Fruit fly (Drosophila melanogaster) whole organism, embryonic: ENCODE measurements around the gene qtc.
A peak's percentile ranks its signal among the peaks of the same experiment; 100 is the strongest.

Experiments used
- Atf3 ChIP-seq: fragments of 200-800 bp; sonication (Bioruptor generic); optimal IDR thresholded peaks from 3 replicates; lab custom pipeline; 2016; ENCODE audit warnings: missing biosample characterization, missing genetic modification characterization
- B-H1 ChIP-seq: fragments of 200-800 bp; sonication (Bioruptor generic); IDR thresholded peaks from 3 replicates; pipeline ENCODE4 v1.3.6; 2022; ENCODE audit warnings: missing biosample characterization, missing genetic modification characterization
- BtbVII ChIP-seq: fragments of 200-800 bp; sonication (Bioruptor generic); optimal IDR thresholded peaks from 3 replicates; lab custom pipeline; 2017; ENCODE audit warnings: missing biosample characterization, mild to moderate bottlenecking, missing genetic modification characterization
- CG10147 ChIP-seq: fragments of 200-800 bp; sonication (Bioruptor generic); optimal IDR thresholded peaks from 2 replicates; lab custom pipeline; 2019; ENCODE audit warnings: missing biosample characterization, mild to moderate bottlenecking, missing genetic modification characterization, moderate library complexity
- CG11085 ChIP-seq: fragments of 200-800 bp; sonication (Bioruptor generic); IDR thresholded peaks from 2 replicates; pipeline ENCODE4 v1.3.6; 2022; ENCODE audit warnings: missing biosample characterization, missing genetic modification characterization
- CG11695 ChIP-seq: fragments of 200-800 bp; sonication (Bioruptor generic); IDR thresholded peaks from 3 replicates; pipeline ENCODE4 v1.3.6; 2022; ENCODE audit warnings: missing biosample characterization, missing genetic modification characterization
- CG12942 ChIP-seq: fragments of 200-800 bp; sonication (Bioruptor generic); optimal IDR thresholded peaks from 3 replicates; lab custom pipeline; 2016; ENCODE audit warnings: missing biosample characterization, missing genetic modification characterization
- CG14441 ChIP-seq: fragments of 200-800 bp; sonication (Bioruptor generic); IDR thresholded peaks from 2 replicates; pipeline ENCODE4 v1.3.6; 2022; ENCODE audit warnings: missing biosample characterization, missing genetic modification characterization
- CG15514 ChIP-seq: fragments of 200-800 bp; sonication (Bioruptor generic); optimal IDR thresholded peaks from 3 replicates; lab custom pipeline; 2017; ENCODE audit warnings: missing biosample characterization, missing genetic modification characterization, mild to moderate bottlenecking, moderate library complexity, missing genetic modification reagents
- CG1603 ChIP-seq: fragments of 200-800 bp; sonication (Bioruptor generic); optimal IDR thresholded peaks from 2 replicates; lab custom pipeline; 2019; ENCODE audit warnings: missing biosample characterization, mild to moderate bottlenecking, missing genetic modification characterization, moderate library complexity
- CG16815 ChIP-seq: fragments of 200-800 bp; sonication (Bioruptor generic); optimal IDR thresholded peaks from 3 replicates; lab custom pipeline; 2017; ENCODE audit warnings: missing biosample characterization, mild to moderate bottlenecking, missing genetic modification characterization
- CG31224 ChIP-seq: fragments of 200-800 bp; sonication (Bioruptor generic); IDR thresholded peaks from 2 replicates; pipeline ENCODE4 v1.3.6; 2022; ENCODE audit warnings: missing biosample characterization, missing genetic modification characterization
- CG34376 ChIP-seq: fragments of 200-800 bp; sonication (Bioruptor generic); optimal IDR thresholded peaks from 2 replicates; lab custom pipeline; 2018; ENCODE audit warnings: missing biosample characterization, mild to moderate bottlenecking, missing genetic modification characterization
- CG42726 ChIP-seq: fragments of 200-800 bp; sonication (Bioruptor generic); IDR thresholded peaks from 2 replicates; pipeline ENCODE4 v1.3.6; 2022; ENCODE audit warnings: missing biosample characterization, missing genetic modification characterization; ENCODE audit not compliant: partially characterized antibody
- CG7745 ChIP-seq: fragments of 200-800 bp; sonication (Bioruptor generic); optimal IDR thresholded peaks from 2 replicates; lab custom pipeline; 2018; ENCODE audit warnings: missing biosample characterization, mild to moderate bottlenecking, missing genetic modification characterization, moderate library complexity
- CG7786 ChIP-seq: fragments of 200-800 bp; sonication (Bioruptor generic); optimal IDR thresholded peaks from 2 replicates; lab custom pipeline; 2016; ENCODE audit warnings: missing biosample characterization, missing genetic modification characterization
- CG9876 ChIP-seq: fragments of 200-800 bp; sonication (Bioruptor generic); optimal IDR thresholded peaks from 2 replicates; lab custom pipeline; 2016; ENCODE audit warnings: missing biosample characterization, missing genetic modification characterization
- ERR ChIP-seq: fragments of 200-800 bp; sonication (Bioruptor generic); optimal IDR thresholded peaks from 2 replicates; lab custom pipeline; 2016; ENCODE audit warnings: missing biosample characterization, missing genetic modification characterization
- Fer1 ChIP-seq: fragments of 200-800 bp; sonication (Bioruptor generic); optimal IDR thresholded peaks from 2 replicates; lab custom pipeline; 2017; ENCODE audit warnings: missing biosample characterization, mild to moderate bottlenecking, missing genetic modification characterization
- GATAe ChIP-seq: fragments of 200-800 bp; sonication (Bioruptor generic); conservative IDR thresholded peaks from 2 replicates; pipeline ENCODE4 v1.3.6; 2022; ENCODE audit warnings: missing biosample characterization, missing genetic modification characterization
- Hand ChIP-seq: fragments of 200-800 bp; sonication (Bioruptor generic); optimal IDR thresholded peaks from 2 replicates; lab custom pipeline; 2017; ENCODE audit warnings: mild to moderate bottlenecking, missing biosample characterization, missing genetic modification reagents, missing genetic modification characterization
- Hey ChIP-seq: fragments of 200-800 bp; sonication (Bioruptor generic); optimal IDR thresholded peaks from 3 replicates; lab custom pipeline; 2018; ENCODE audit warnings: missing biosample characterization, mild to moderate bottlenecking, missing genetic modification characterization
- Lim3 ChIP-seq: fragments of 200-800 bp; sonication (Bioruptor generic); IDR thresholded peaks from 2 replicates; pipeline ENCODE4 v1.3.6; 2022; ENCODE audit warnings: missing biosample characterization, missing genetic modification characterization
- Oli ChIP-seq: fragments of 200-800 bp; sonication (Bioruptor generic); optimal IDR thresholded peaks from 2 replicates; lab custom pipeline; 2018; ENCODE audit warnings: missing biosample characterization, mild to moderate bottlenecking, missing genetic modification characterization, moderate library complexity
- Ptx1 ChIP-seq: fragments of 200-800 bp; sonication (Bioruptor generic); IDR thresholded peaks from 2 replicates; pipeline ENCODE4 v1.3.6; 2022; ENCODE audit warnings: missing biosample characterization, missing genetic modification characterization
- ac ChIP-seq: fragments of 200-800 bp; sonication (Bioruptor generic); optimal IDR thresholded peaks from 3 replicates; lab custom pipeline; 2017; ENCODE audit warnings: missing biosample characterization, mild to moderate bottlenecking, missing genetic modification characterization
- ase ChIP-seq: fragments of 200-800 bp; sonication (Bioruptor generic); IDR thresholded peaks from 3 replicates; pipeline ENCODE4 v1.3.6; 2022; ENCODE audit warnings: missing biosample characterization, missing genetic modification characterization
- en ChIP-seq: fragments of 200-800 bp; sonication (Bioruptor generic); optimal IDR thresholded peaks from 2 replicates; lab custom pipeline; 2016; ENCODE audit warnings: missing biosample characterization, missing genetic modification characterization
- fd3F ChIP-seq: fragments of 200-800 bp; sonication (Bioruptor generic); optimal IDR thresholded peaks from 2 replicates; lab custom pipeline; 2018; ENCODE audit warnings: missing biosample characterization, mild to moderate bottlenecking, missing genetic modification characterization, moderate library complexity
- fu2 ChIP-seq: fragments of 200-800 bp; sonication (Bioruptor generic); optimal IDR thresholded peaks from 2 replicates; lab custom pipeline; 2016; ENCODE audit warnings: missing biosample characterization, missing genetic modification characterization
- gce ChIP-seq: fragments of 200-800 bp; sonication (Bioruptor generic); IDR thresholded peaks from 3 replicates; pipeline ENCODE4 v1.3.6; 2022; ENCODE audit warnings: missing biosample characterization, missing genetic modification characterization
- h ChIP-seq: fragments of >200 bp; optimal IDR thresholded peaks from 2 replicates; lab custom pipeline; 2017
- jing ChIP-seq: fragments of 200-800 bp; sonication (Bioruptor generic); optimal IDR thresholded peaks from 2 replicates; lab custom pipeline; 2018; ENCODE audit warnings: missing biosample characterization, mild to moderate bottlenecking, missing genetic modification characterization
- kay ChIP-seq: fragments of 200-800 bp; sonication (Bioruptor generic); optimal IDR thresholded peaks from 2 replicates; lab custom pipeline; 2016; ENCODE audit warnings: missing biosample characterization, missing genetic modification characterization
- lmd ChIP-seq: fragments of 200-800 bp; sonication (Bioruptor generic); IDR thresholded peaks from 2 replicates; pipeline ENCODE4 v1.3.6; 2022; ENCODE audit warnings: missing biosample characterization, missing genetic modification characterization
- mld ChIP-seq: fragments of 200-800 bp; sonication (Bioruptor generic); IDR thresholded peaks from 3 replicates; pipeline ENCODE4 v1.3.6; 2022; ENCODE audit warnings: missing biosample characterization, missing genetic modification characterization; ENCODE audit not compliant: partially characterized antibody
- onecut ChIP-seq: fragments of 200-800 bp; sonication (Bioruptor generic); IDR thresholded peaks from 2 replicates; pipeline ENCODE4 v1.3.6; 2022; ENCODE audit warnings: missing biosample characterization, missing genetic modification characterization
- row ChIP-seq: fragments of 200-800 bp; sonication (Bioruptor generic); IDR thresholded peaks from 3 replicates; pipeline ENCODE4 v1.3.6; 2022; ENCODE audit warnings: missing biosample characterization, missing genetic modification characterization
- run ChIP-seq: fragments of 200-800 bp; sonication (Bioruptor generic); optimal IDR thresholded peaks from 3 replicates; lab custom pipeline; 2018; ENCODE audit warnings: missing biosample characterization, mild to moderate bottlenecking, missing genetic modification characterization
- slbo ChIP-seq: fragments of 200-800 bp; sonication (Bioruptor generic); IDR thresholded peaks from 2 replicates; pipeline ENCODE4 v1.3.6; 2022; ENCODE audit warnings: missing biosample characterization, missing genetic modification characterization
- sqz ChIP-seq: fragments of 200-800 bp; sonication (Bioruptor generic); optimal IDR thresholded peaks from 3 replicates; lab custom pipeline; 2018; ENCODE audit warnings: missing biosample characterization, mild to moderate bottlenecking, missing genetic modification characterization
- wor ChIP-seq: fragments of 200-800 bp; sonication (Bioruptor generic); IDR thresholded peaks from 2 replicates; pipeline ENCODE4 v1.3.6; 2022; ENCODE audit warnings: missing biosample characterization, missing genetic modification characterization
- zfh2 ChIP-seq: fragments of 200-800 bp; sonication (Bioruptor generic); optimal IDR thresholded peaks from 2 replicates; lab custom pipeline; 2016; ENCODE audit warnings: missing biosample characterization, missing genetic modification characterization

The qtc gene

DNA sequence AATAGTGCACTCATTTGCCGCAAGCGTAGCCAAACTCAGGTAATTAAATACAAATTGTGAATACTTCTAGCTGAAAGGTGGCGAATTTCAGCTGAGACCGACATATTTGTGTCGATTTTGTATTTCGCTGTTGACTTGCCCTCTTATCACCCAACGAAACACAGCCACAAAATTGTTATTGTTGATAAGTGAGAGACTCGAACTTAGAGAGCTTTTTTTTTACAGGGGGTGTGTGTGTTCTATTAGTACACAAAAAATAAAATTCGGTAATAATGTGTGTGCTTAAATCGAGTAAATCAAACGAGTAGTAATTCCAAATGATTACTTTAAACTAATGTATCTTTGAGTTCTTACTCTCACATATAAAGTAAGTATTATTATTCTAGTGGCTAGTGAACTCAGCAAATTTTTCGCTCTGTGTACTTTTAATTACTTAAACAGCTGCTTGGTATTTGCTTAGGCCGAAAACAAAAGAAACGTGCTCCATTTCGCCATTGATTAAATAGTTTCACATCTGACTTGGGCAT lies 400 bp downstream of the qtc start (continued):
- TF ChIP-seq B-H1 (GFP tag; lab: Robert Waterston, UW) (peak; percentile 43; the same call in 2 of the 3 replicates), ac (GFP tag; lab: Kevin White, UChicago) (no peak), fd3F (peak; percentile 9), CG42726 (GFP tag; lab: Robert Waterston, UW) (no peak), Hand (GFP tag; lab: Kevin White, UChicago) (peak; percentile 45), CG9876 (GFP tag; lab: Kevin White, UChicago) (no peak), lmd (GFP tag; lab: Robert Waterston, UW) (peak; percentile 63; the same call in 1 of the 2 replicates), CG7745 (no peak), zfh2 (GFP tag; lab: Kevin White, UChicago) (peak; percentile 59), wor (GFP tag; lab: Robert Waterston, UW) (0 out of 2 replicates have a peak, but pooled peaks have one; percentile 19), fu2 (GFP tag; lab: Kevin White, UChicago) (peak; percentile 50), CG16815 (peak; percentile 1), kay (GFP tag; lab: Kevin White, UChicago) (peak; percentile 74), sqz (GFP tag; lab: Kevin White, UChicago) (peak; percentile 21), CG7786 (GFP tag; lab: Kevin White, UChicago) (peak; percentile 51), slbo (GFP tag; lab: Robert Waterston, UW) (peak; percentile 78), Ptx1 (peak; percentile 73), gce (GFP tag; lab: Robert Waterston, UW) (0 out of 3 replicates have a peak, but pooled peaks have one; percentile 29), BtbVII (peak; percentile 71), jing (GFP tag; lab: Kevin White, UChicago) (peak; percentile 31), CG15514 (GFP tag; lab: Kevin White, UChicago) (peak; percentile 76), Fer1 (GFP tag; lab: Kevin White, UChicago) (peak; percentile 89), h (lab: Kevin White, UChicago) (no peak), onecut (peak; percentile 41; the same call in 1 of the 2 replicates), CG14441 (GFP tag; lab: Robert Waterston, UW) (peak; percentile 42; the same call in 1 of the 2 replicates), CG31224 (GFP tag; lab: Robert Waterston, UW) (peak; percentile 14; the same call in 1 of the 2 replicates), CG10147 (GFP tag; lab: Kevin White, UChicago) (peak; percentile 15), Oli (tag; lab: Kevin White, UChicago) (peak; percentile 54), en (GFP tag; lab: Kevin White, UChicago) (peak; percentile 69), Hey (tag; lab: Kevin White, UChicago) (peak; percentile 6), run (tag; lab: Kevin White, UChicago) (peak; percentile 36), CG1603 (tag; lab: Kevin White, UChicago) (peak; percentile 54), CG12942 (GFP tag; lab: Kevin White, UChicago) (peak; percentile 33), Lim3 (GFP tag; lab: Robert Waterston, UW) (no peak), row (peak; percentile 80), CG34376 (GFP tag; lab: Kevin White, UChicago) (peak; percentile 77), mld (no peak), CG11695 (GFP tag; lab: Robert Waterston, UW) (peak; percentile 84), ERR (GFP tag; lab: Kevin White, UChicago) (peak; percentile 47), Atf3 (GFP tag; lab: Kevin White, UChicago) (no peak), GATAe (GFP tag; lab: Robert Waterston, UW) (no peak; the same call in 1 of the 2 replicates), ase (peak; percentile 30; the same call in 1 of the 3 replicates), CG11085 (0 out of 2 replicates have a peak, but pooled peaks have one; percentile 9)
